Fruit fly (Drosophila melanogaster): ENCODE results near the gene Oatp33Ea.

The Oatp33Ea gene

DNA sequence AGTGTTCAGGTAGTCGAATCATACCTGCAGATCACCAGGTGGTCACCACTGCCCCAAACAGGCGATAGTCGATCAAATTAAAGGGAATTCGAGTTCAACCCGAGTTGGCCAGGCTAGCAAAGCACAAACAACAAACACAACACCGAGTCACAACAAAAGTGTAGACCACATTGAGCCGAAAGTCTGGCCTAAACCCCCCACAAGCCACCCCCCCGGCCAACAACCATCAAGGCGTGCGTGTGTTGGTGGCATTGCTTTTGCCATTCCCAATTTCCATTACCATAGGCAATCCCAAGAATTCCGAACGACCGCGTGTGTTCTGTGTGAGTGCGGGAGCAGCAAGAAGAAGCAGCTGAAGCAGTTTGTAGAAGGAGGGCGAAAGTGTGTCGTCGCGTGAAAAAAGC is 11.2 kb downstream of the Oatp33Ea start, which contains the start of gene SC35 (continued):
- TF ChIP-seq Camta (GFP tag; optimal IDR thresholded peaks at IDR 0.05) (no peak), CG3995 (GFP tag; optimal IDR thresholded peaks at IDR 0.05) (peak; percentile 92), slbo (GFP tag; IDR thresholded peaks at IDR 0.05) (no peak), gce (GFP tag; IDR thresholded peaks at IDR 0.05) (0 out of 3 replicates have a peak, but pooled peaks have one; percentile 36), sim (GFP tag; IDR thresholded peaks at IDR 0.05) (no peak), Ptx1 (GFP tag; IDR thresholded peaks at IDR 0.05) (no peak), CG1603 (tag; optimal IDR thresholded peaks at IDR 0.05) (peak; percentile 37), BEAF-32 (GFP tag; optimal IDR thresholded peaks at IDR 0.05) (peak; percentile 35), CG11560 (tag; IDR thresholded peaks at IDR 0.05) (no peak), CG2202 (tag; optimal IDR thresholded peaks at IDR 0.05) (no peak), CTCF (GFP tag; optimal IDR thresholded peaks at IDR 0.05) (no peak), CG10565 (GFP tag; optimal IDR thresholded peaks at IDR 0.05) (no peak), Usf (GFP tag; optimal IDR thresholded peaks at IDR 0.05) (no peak), Eip74EF (GFP tag; optimal IDR thresholded peaks at IDR 0.05) (no peak), mirr (GFP tag; optimal IDR thresholded peaks at IDR 0.05) (no peak), fd102C (GFP tag; optimal IDR thresholded peaks at IDR 0.05) (no peak), CG4282 (GFP tag; optimal IDR thresholded peaks at IDR 0.05) (no peak), dpn (GFP tag; optimal IDR thresholded peaks at IDR 0.05) (no peak), CG6854 (GFP tag; optimal IDR thresholded peaks at IDR 0.05) (no peak), sug (tag; optimal IDR thresholded peaks at IDR 0.05) (no peak), ham (GFP tag; IDR thresholded peaks at IDR 0.05) (no peak), prd (optimal IDR thresholded peaks at IDR 0.05) (no peak), prd (GFP tag; IDR thresholded peaks at IDR 0.05) (no peak), fu2 (GFP tag; optimal IDR thresholded peaks at IDR 0.05) (no peak), CG16813 (GFP tag; IDR thresholded peaks at IDR 0.05; ENCODE audit: partially characterized antibody) (no peak), CG13424 (tag; optimal IDR thresholded peaks at IDR 0.05) (no peak), chm (GFP tag; IDR thresholded peaks at IDR 0.05) (no peak), CG11456 (GFP tag; IDR thresholded peaks at IDR 0.05) (no peak), tup (GFP tag; optimal IDR thresholded peaks at IDR 0.05) (no peak), fru (optimal IDR thresholded peaks at IDR 0.05) (no peak), CG31224 (GFP tag; IDR thresholded peaks at IDR 0.05) (no peak), CG7963 (GFP tag; IDR thresholded peaks at IDR 0.05; ENCODE audit: partially characterized antibody) (0 out of 3 replicates have a peak, but pooled peaks have one; percentile 13), CG10431 (GFP tag; optimal IDR thresholded peaks at IDR 0.05) (no peak), exex (tag; optimal IDR thresholded peaks at IDR 0.05) (no peak), CG2116 (GFP tag; optimal IDR thresholded peaks at IDR 0.05) (no peak), CG1602 (GFP tag; optimal IDR thresholded peaks at IDR 0.05) (no peak), klu (GFP tag; IDR thresholded peaks at IDR 0.05) (no peak), pum (GFP tag; optimal IDR thresholded peaks at IDR 0.05) (no peak), Rfx (GFP tag; IDR thresholded peaks at IDR 0.05) (no peak; the same call in 1 of the 2 replicates), Blimp-1 (GFP tag; optimal IDR thresholded peaks at IDR 0.05) (no peak), chinmo (GFP tag; IDR thresholded peaks at IDR 0.05; ENCODE audit: partially characterized antibody) (peak; percentile 79; the same call in 1 of the 4 replicates), HLH4C (GFP tag; IDR thresholded peaks at IDR 0.05; ENCODE audit: partially characterized antibody) (no peak), CG17385 (GFP tag; optimal IDR thresholded peaks at IDR 0.05) (peak; percentile 97), crp (GFP tag; optimal IDR thresholded peaks at IDR 0.05) (peak in 1 of 2 experiments; percentile 67), CG16863 (GFP tag; optimal IDR thresholded peaks at IDR 0.05) (no peak), CG33557 (GFP tag; optimal IDR thresholded peaks at IDR 0.05) (no peak), gcm2 (GFP tag; optimal IDR thresholded peaks at IDR 0.05) (no peak), CG12299 (tag; optimal IDR thresholded peaks at IDR 0.05) (no peak), B-H1 (GFP tag; IDR thresholded peaks at IDR 0.05) (no peak), unc-4 (GFP tag; IDR thresholded peaks at IDR 0.05; ENCODE audit: partially characterized antibody) (no peak), mam (GFP tag; optimal IDR thresholded peaks at IDR 0.05) (no peak), cato (GFP tag; optimal IDR thresholded peaks at IDR 0.05; ENCODE audit: borderline replicate concordance) (no peak)
